Worm (Caenorhabditis elegans) whole organism, young adult: ENCODE results near the gene F21H12.3.

ENCODE experiments used
- B0336.3 ChIP-seq: fragments of 200-800 bp; sonication (Bioruptor generic); IDR thresholded peaks from 2 replicates; pipeline ENCODE4 v1.3.6; 2022; ENCODE audit warnings: missing genetic modification characterization, missing compliant biosample characterization
- C06A6.2 ChIP-seq: fragments of 200-800 bp; sonication (Bioruptor generic); conservative IDR thresholded peaks from 2 replicates; pipeline ENCODE4 v1.3.6; 2022; ENCODE audit warnings: missing genetic modification characterization, missing compliant biosample characterization
- C17E4.6 ChIP-seq: fragments of 200-800 bp; sonication (Bioruptor generic); IDR thresholded peaks from 2 replicates; pipeline ENCODE4 v1.3.6; 2022; ENCODE audit warnings: missing genetic modification reagents, missing genetic modification characterization, missing compliant biosample characterization
- F33H1.4 ChIP-seq: fragments of 200-800 bp; sonication (Bioruptor generic); IDR thresholded peaks from 2 replicates; pipeline ENCODE4 v1.3.6; 2022; ENCODE audit warnings: missing genetic modification reagents, missing genetic modification characterization, missing compliant biosample characterization
- F49E8.2 ChIP-seq: sonication (generic microtip); optimal IDR thresholded peaks from 3 replicates; lab custom pipeline; 2017; ENCODE audit warnings: missing genetic modification characterization, mild to moderate bottlenecking, missing compliant biosample characterization, antibody characterized with exemption, moderate library complexity; ENCODE audit not compliant: insufficient read depth
- F57A8.1 ChIP-seq: fragments of 200-800 bp; sonication (Bioruptor generic); optimal IDR thresholded peaks from 2 replicates; lab custom pipeline; 2018; ENCODE audit warnings: mild to moderate bottlenecking, missing genetic modification characterization, moderate library complexity, missing compliant biosample characterization
- K11D2.4 ChIP-seq: fragments of 200-800 bp; sonication (Bioruptor generic); IDR thresholded peaks from 2 replicates; pipeline ENCODE4 v1.3.6; 2022; ENCODE audit warnings: missing genetic modification reagents, missing genetic modification characterization, missing compliant biosample characterization
- Y53G8AR.9 ChIP-seq: fragments of 200-800 bp; sonication (Bioruptor generic); conservative IDR thresholded peaks from 2 replicates; pipeline ENCODE4 v1.3.6; 2022; ENCODE audit warnings: missing genetic modification reagents, missing genetic modification characterization, missing compliant biosample characterization
- Y79H2A.3 ChIP-seq: fragments of 200-800 bp; sonication (Bioruptor generic); conservative IDR thresholded peaks from 2 replicates; pipeline ENCODE4 v1.3.6; 2022; ENCODE audit warnings: missing genetic modification reagents, missing genetic modification characterization, missing compliant biosample characterization
- aptf-3 ChIP-seq: fragments of 200-800 bp; sonication (Bioruptor generic); IDR thresholded peaks from 2 replicates; pipeline ENCODE4 v1.3.6; 2022; ENCODE audit warnings: missing genetic modification characterization, missing compliant biosample characterization
- atf-7 ChIP-seq: sonication (generic microtip); optimal IDR thresholded peaks from 2 replicates; lab custom pipeline; 2017; ENCODE audit warnings: mild to moderate bottlenecking, missing genetic modification characterization, missing compliant biosample characterization
- athp-1 ChIP-seq: sonication (generic microtip); optimal IDR thresholded peaks from 2 replicates; lab custom pipeline; 2017; ENCODE audit warnings: mild to moderate bottlenecking, missing genetic modification characterization, missing compliant biosample characterization
- attf-5 ChIP-seq: fragments of 200-800 bp; sonication (Bioruptor generic); optimal IDR thresholded peaks from 2 replicates; lab custom pipeline; 2018; ENCODE audit warnings: mild to moderate bottlenecking, missing genetic modification characterization, missing compliant biosample characterization
- bed-1 ChIP-seq: fragments of 200-800 bp; sonication (Bioruptor generic); IDR thresholded peaks from 2 replicates; pipeline ENCODE4 v1.3.6; 2022; ENCODE audit warnings: missing genetic modification reagents, missing genetic modification characterization, missing compliant biosample characterization
- ceh-27 ChIP-seq: fragments of 200-800 bp; sonication (Bioruptor generic); optimal IDR thresholded peaks from 2 replicates; lab custom pipeline; 2018; ENCODE audit warnings: mild to moderate bottlenecking, missing genetic modification characterization, moderate library complexity, missing compliant biosample characterization
- ceh-79 ChIP-seq: sonication (generic microtip); optimal IDR thresholded peaks from 2 replicates; lab custom pipeline; 2017; ENCODE audit warnings: mild to moderate bottlenecking, missing genetic modification characterization, missing compliant biosample characterization
- ceh-91 ChIP-seq: fragments of 200-800 bp; sonication (Bioruptor generic); IDR thresholded peaks from 2 replicates; pipeline ENCODE4 v1.3.6; 2022; ENCODE audit warnings: missing genetic modification reagents, missing genetic modification characterization, missing compliant biosample characterization
- dox-1 ChIP-seq: fragments of 200-800 bp; sonication (Bioruptor generic); IDR thresholded peaks from 2 replicates; pipeline ENCODE4 v1.3.6; 2022; ENCODE audit warnings: missing genetic modification reagents, missing genetic modification characterization, missing compliant biosample characterization
- efl-1 ChIP-seq: fragments of 150-350 bp; optimal IDR thresholded peaks from 2 replicates; lab custom pipeline; 2014; ENCODE audit warnings: missing biosample characterization, missing genetic modification reagents, missing genetic modification characterization
- egl-18 ChIP-seq: fragments of 200-800 bp; sonication (Bioruptor generic); IDR thresholded peaks from 2 replicates; pipeline ENCODE4 v1.3.6; 2022; ENCODE audit warnings: missing genetic modification reagents, missing genetic modification characterization, missing compliant biosample characterization
- ets-4 ChIP-seq: fragments of 200-800 bp; sonication (Bioruptor generic); optimal IDR thresholded peaks from 2 replicates; lab custom pipeline; 2018; ENCODE audit warnings: mild to moderate bottlenecking, missing genetic modification characterization, missing compliant biosample characterization
- him-1 ChIP-seq: sonication (generic microtip); optimal IDR thresholded peaks from 2 replicates; lab custom pipeline; 2016; ENCODE audit warnings: missing genotype, missing genetic modification reagents, missing genetic modification characterization, missing compliant biosample characterization
- let-526 ChIP-seq: fragments of 200-800 bp; sonication (Bioruptor generic); IDR thresholded peaks from 2 replicates; pipeline ENCODE4 v1.3.6; 2022; ENCODE audit warnings: missing genetic modification reagents, missing genetic modification characterization, missing compliant biosample characterization
- let-607 ChIP-seq, 2 experiments: fragments of 200-800 bp in 1 of 2; sonication (Bioruptor generic) in 1 of 2; sonication (generic microtip) in 1 of 2; optimal IDR thresholded peaks; 2 replicates each; lab custom pipeline; 2016 to 2018; ENCODE audit warnings: mild to moderate bottlenecking in 2 of 2, missing compliant biosample characterization in 2 of 2, missing genetic modification characterization in 2 of 2, moderate library complexity in 2 of 2, missing genotype in 1 of 2
- lin-40 ChIP-seq: sonication (generic microtip); optimal IDR thresholded peaks from 2 replicates; lab custom pipeline; 2016; ENCODE audit warnings: missing genetic modification characterization, mild to moderate bottlenecking, missing compliant biosample characterization, missing genotype, missing genetic modification reagents
- lsy-27 ChIP-seq: sonication (generic microtip); optimal IDR thresholded peaks from 2 replicates; lab custom pipeline; 2017; ENCODE audit warnings: missing genetic modification characterization, mild to moderate bottlenecking, missing compliant biosample characterization, antibody characterized with exemption, missing genotype, borderline replicate concordance; ENCODE audit not compliant: insufficient read depth
- madf-10 ChIP-seq: sonication (generic microtip); optimal IDR thresholded peaks from 2 replicates; lab custom pipeline; 2016; ENCODE audit warnings: mild to moderate bottlenecking, missing genetic modification characterization, missing compliant biosample characterization
- madf-6 ChIP-seq: fragments of 200-800 bp; sonication (Bioruptor generic); IDR thresholded peaks from 2 replicates; pipeline ENCODE4 v1.3.6; 2022; ENCODE audit warnings: missing genetic modification reagents, missing genetic modification characterization, missing compliant biosample characterization
- mes-4 ChIP-seq: sonication (generic microtip); optimal IDR thresholded peaks from 2 replicates; lab custom pipeline; 2016; ENCODE audit warnings: missing genotype, missing genetic modification characterization, missing compliant biosample characterization
- nfya-1 ChIP-seq: sonication (generic microtip); optimal IDR thresholded peaks from 2 replicates; lab custom pipeline; 2017; ENCODE audit warnings: antibody characterized with exemption, missing compliant biosample characterization, missing genetic modification characterization, borderline replicate concordance; ENCODE audit not compliant: insufficient read depth
- nhr-27 ChIP-seq: fragments of 200-800 bp; sonication (Bioruptor generic); optimal IDR thresholded peaks from 2 replicates; lab custom pipeline; 2018; ENCODE audit warnings: mild to moderate bottlenecking, missing genetic modification characterization, moderate library complexity, missing compliant biosample characterization
- rcor-1 ChIP-seq: fragments of 200-800 bp; sonication (Bioruptor generic); IDR thresholded peaks from 2 replicates; pipeline ENCODE4 v1.3.6; 2022; ENCODE audit warnings: missing genetic modification reagents, missing genetic modification characterization, missing compliant biosample characterization
- rpc-1 ChIP-seq, 2 experiments: fragments of 150-350 bp in 1 of 2; sonication (generic microtip) in 1 of 2; optimal IDR thresholded peaks; 2 replicates each; lab custom pipeline; 2014 to 2018; ENCODE audit warnings: missing biosample characterization in 1 of 2, missing genetic modification characterization in 1 of 2, missing genetic modification reagents in 1 of 2, missing genotype in 1 of 2
- sdz-38 ChIP-seq: sonication (generic microtip); optimal IDR thresholded peaks from 2 replicates; lab custom pipeline; 2016; ENCODE audit warnings: missing genotype, missing genetic modification characterization, missing compliant biosample characterization
- sptf-2 ChIP-seq: fragments of 200-800 bp; sonication (Bioruptor generic); optimal IDR thresholded peaks from 2 replicates; lab custom pipeline; 2018; ENCODE audit warnings: mild to moderate bottlenecking, missing genetic modification characterization, missing compliant biosample characterization
- tbx-9 ChIP-seq: sonication (generic microtip); optimal IDR thresholded peaks from 2 replicates; lab custom pipeline; 2016; ENCODE audit warnings: borderline replicate concordance, missing genetic modification characterization, inconsistent platforms, missing compliant biosample characterization
- tlf-1 ChIP-seq: fragments of 200-800 bp; sonication (Bioruptor generic); optimal IDR thresholded peaks from 2 replicates; lab custom pipeline; 2018; ENCODE audit warnings: mild to moderate bottlenecking, missing genetic modification characterization, missing compliant biosample characterization
- unc-130 ChIP-seq: sonication (generic microtip); optimal IDR thresholded peaks from 2 replicates; lab custom pipeline; 2016; ENCODE audit warnings: missing genetic modification reagents, missing genetic modification characterization, missing compliant biosample characterization
- xnd-1 ChIP-seq: sonication (generic microtip); optimal IDR thresholded peaks from 2 replicates; lab custom pipeline; 2016; ENCODE audit warnings: missing genotype, missing genetic modification reagents, missing genetic modification characterization, missing compliant biosample characterization
- ztf-22 ChIP-seq: fragments of 200-800 bp; sonication (Bioruptor generic); optimal IDR thresholded peaks from 2 replicates; lab custom pipeline; 2018; ENCODE audit warnings: mild to moderate bottlenecking, missing genetic modification characterization, moderate library complexity, missing compliant biosample characterization
- ztf-26 ChIP-seq: sonication (generic microtip); optimal IDR thresholded peaks from 2 replicates; lab custom pipeline; 2017; ENCODE audit warnings: missing genetic modification characterization, missing compliant biosample characterization
- ztf-3 ChIP-seq: fragments of 200-800 bp; sonication (Bioruptor generic); optimal IDR thresholded peaks from 2 replicates; lab custom pipeline; 2018; ENCODE audit warnings: mild to moderate bottlenecking, missing genetic modification characterization, missing compliant biosample characterization

Gene F21H12.3

DNA sequence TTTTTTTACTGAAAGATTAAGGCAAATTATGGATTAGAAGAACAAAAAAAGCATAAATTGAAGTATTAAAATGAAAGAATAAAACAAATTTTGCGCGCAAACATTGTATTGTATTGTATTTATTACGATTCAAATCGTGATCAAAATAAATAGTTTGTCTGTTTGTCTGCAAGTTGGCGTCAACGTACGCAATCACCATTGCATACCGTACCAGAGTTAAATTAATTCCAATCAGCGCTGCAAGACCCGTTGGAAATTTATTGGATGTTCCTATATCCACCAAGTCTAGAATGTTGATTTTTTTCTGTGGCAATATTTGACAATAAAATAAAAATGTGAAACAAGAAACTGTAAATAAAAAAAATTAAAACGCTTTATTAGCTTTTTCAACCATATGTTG lies 30.5 kb downstream of the F21H12.3 start, which contains the start of gene heri-1 (continued):
- TF ChIP-seq C06A6.2: no peak
- TF ChIP-seq ets-4 (GFP tag; lab: Kevin White, UChicago): no peak
- TF ChIP-seq ztf-22 (GFP tag; lab: Kevin White, UChicago): no peak
- TF ChIP-seq madf-6 (GFP tag; lab: Robert Waterston, UW): peak; percentile 79
- TF ChIP-seq aptf-3 (GFP tag; lab: Robert Waterston, UW): no peak
- TF ChIP-seq rcor-1 (GFP tag; lab: Robert Waterston, UW): no peak
- TF ChIP-seq F33H1.4: peak; percentile 83
- TF ChIP-seq F49E8.2 (tag; lab: Kevin White, UChicago): peak; percentile 38
- TF ChIP-seq F57A8.1: no peak
- TF ChIP-seq ceh-91 (GFP tag; lab: Robert Waterston, UW): peak; percentile 75
- TF ChIP-seq bed-1: no peak
- peak; percentile 18; the same call in 1 of the 2 replicates for TF ChIP-seq dox-1 (GFP tag; lab: Robert Waterston, UW)
- no peak for TF ChIP-seq K11D2.4 (GFP tag; lab: Robert Waterston, UW)
- no peak for TF ChIP-seq tbx-9 (tag; lab: Kevin White, UChicago)
- TF ChIP-seq efl-1 (GFP tag; lab: Kevin White, UChicago): peak; percentile 38
- TF ChIP-seq let-526 (GFP tag; lab: Robert Waterston, UW): no peak
- no peak for TF ChIP-seq athp-1 (tag; lab: Kevin White, UChicago)
- TF ChIP-seq sdz-38 (tag; lab: Kevin White, UChicago): no peak
- TF ChIP-seq madf-10 (tag; lab: Kevin White, UChicago): no peak

DNA sequence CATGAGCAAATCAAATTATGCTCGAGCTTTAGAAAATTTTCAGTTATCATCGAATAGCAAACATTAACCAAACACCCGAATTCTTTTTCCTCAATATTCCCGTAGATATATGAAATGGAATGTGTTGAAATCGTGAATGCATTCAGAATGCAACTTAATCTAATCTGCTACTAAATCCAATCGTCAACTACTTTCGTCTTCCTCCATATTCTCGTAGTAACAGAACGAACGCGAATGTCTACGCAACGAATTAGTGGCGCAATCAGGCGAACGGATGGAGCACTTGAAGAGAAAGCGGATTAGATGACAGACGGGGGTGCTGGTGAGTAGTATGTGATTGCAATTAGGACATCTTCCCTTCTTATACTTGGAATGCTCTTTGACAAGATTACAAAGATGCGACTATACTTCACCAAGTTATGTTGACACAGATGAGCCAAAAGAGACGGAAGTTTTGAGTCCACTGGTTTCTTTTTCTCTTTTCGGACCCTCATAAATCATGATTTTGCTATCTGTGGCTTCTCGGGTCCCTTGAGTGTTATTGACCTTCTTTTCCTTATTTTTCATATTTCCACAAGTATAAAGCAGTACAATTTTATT lies 31.2 kb downstream of the F21H12.3 start:
- TF ChIP-seq B0336.3 (GFP tag; lab: Robert Waterston, UW): no peak
- TF ChIP-seq ceh-27 (GFP tag; lab: Kevin White, UChicago): peak; percentile 21

- TF ChIP-seq unc-130 (GFP tag; lab: Kevin White, UChicago) (no peak), Y53G8AR.9 (GFP tag; lab: Robert Waterston, UW) (no peak), ceh-79 (no peak), nhr-27 (no peak), nfya-1 (no peak), ceh-27 (GFP tag; lab: Kevin White, UChicago) (peak; percentile 61), sptf-2 (no peak)
- TF ChIP-seq, all 124 proteins: peak for 1
Observed at ce11 chrII:6115283-6115682, 32.6 kb downstream of the F21H12.3 start.

DNA sequence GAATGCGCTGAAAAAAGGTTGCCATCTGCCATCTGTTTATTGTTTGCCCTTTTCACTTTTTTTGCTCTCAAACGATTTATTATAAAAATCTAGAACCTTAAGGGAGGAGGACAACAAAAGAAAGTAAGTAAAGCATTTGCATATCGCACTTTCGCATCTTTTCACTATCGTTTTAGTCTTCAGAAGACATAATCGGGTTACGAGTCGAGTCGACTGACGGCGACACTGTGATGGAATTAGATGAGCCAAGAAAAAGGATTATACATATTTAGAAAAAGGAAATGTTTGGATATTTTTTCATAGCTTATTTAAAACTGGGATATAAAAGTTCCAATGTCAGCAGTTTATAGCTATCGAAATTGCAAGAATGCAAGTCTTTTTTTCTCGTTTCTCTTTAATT lies 34.0 kb downstream of the F21H12.3 start:
- TF ChIP-seq let-607 (tag; optimal IDR thresholded peaks at IDR 0.05; lab: Kevin White, UChicago): no peak
- no peak for TF ChIP-seq xnd-1 (tag; lab: Kevin White, UChicago)
- TF ChIP-seq egl-18 (GFP tag; lab: Robert Waterston, UW): no peak
- TF ChIP-seq aptf-3 (GFP tag; lab: Robert Waterston, UW): no peak
- no peak for TF ChIP-seq tlf-1
- no peak for TF ChIP-seq madf-10 (tag; lab: Kevin White, UChicago)
- TF ChIP-seq atf-7 (tag; lab: Kevin White, UChicago): no peak
- no peak for TF ChIP-seq attf-5 (GFP tag; lab: Kevin White, UChicago)
- no peak for TF ChIP-seq lsy-27
- TF ChIP-seq lin-40 (tag; lab: Kevin White, UChicago): no peak
- no peak for TF ChIP-seq Y53G8AR.9 (GFP tag; lab: Robert Waterston, UW)
- no peak for TF ChIP-seq rpc-1 (optimal IDR thresholded peaks at IDR 0.05; lab: Kevin White, UChicago)
- TF ChIP-seq rpc-1 (tag; optimal IDR thresholded peaks at IDR 0.05; lab: Kevin White, UChicago): no peak
- no peak for TF ChIP-seq ztf-3 (GFP tag; lab: Kevin White, UChicago)
- TF ChIP-seq mes-4 (tag; lab: Kevin White, UChicago): no peak
- TF ChIP-seq Y79H2A.3 (GFP tag; lab: Robert Waterston, UW): no peak
- no peak for TF ChIP-seq C06A6.2
- TF ChIP-seq ztf-26 (tag; lab: Kevin White, UChicago): no peak
- no peak for TF ChIP-seq C17E4.6 (GFP tag; lab: Robert Waterston, UW)
- TF ChIP-seq dox-1 (GFP tag; lab: Robert Waterston, UW): no peak
- no peak for TF ChIP-seq him-1 (tag; lab: Kevin White, UChicago)
